Fruit fly (Drosophila melanogaster): ENCODE results near the gene sob.

Gene sob

dm6 chr2L:3576520-3576919, 4.0 kb downstream of the sob start (continued):
- TF ChIP-seq cyc (GFP tag; optimal IDR thresholded peaks at IDR 0.05) (peak; percentile 17), CG6808 (GFP tag; optimal IDR thresholded peaks at IDR 0.05) (no peak), Sox14 (GFP tag; optimal IDR thresholded peaks at IDR 0.05) (peak; percentile 20), CG8632 (GFP tag; optimal IDR thresholded peaks at IDR 0.05) (no peak), Sox102F (GFP tag; optimal IDR thresholded peaks at IDR 0.05) (no peak), CG10669 (GFP tag; optimal IDR thresholded peaks at IDR 0.05) (no peak), Blimp-1 (GFP tag; optimal IDR thresholded peaks at IDR 0.05) (no peak), CG4318 (GFP tag; optimal IDR thresholded peaks at IDR 0.05) (no peak), CG8319 (GFP tag; optimal IDR thresholded peaks at IDR 0.05) (no peak), CG11902 (GFP tag; optimal IDR thresholded peaks at IDR 0.05) (no peak), fd85E (GFP tag; optimal IDR thresholded peaks at IDR 0.05) (no peak), Ets21C (GFP tag; optimal IDR thresholded peaks at IDR 0.05) (no peak), svp (GFP tag) (no peak)

- TF ChIP-seq CG3032 (tag; optimal IDR thresholded peaks at IDR 0.05), result no peak
- no peak for TF ChIP-seq CG6276 (GFP tag; optimal IDR thresholded peaks at IDR 0.05)
- no peak for TF ChIP-seq Blimp-1 (GFP tag; optimal IDR thresholded peaks at IDR 0.05)
- no peak for TF ChIP-seq Sox15 (GFP tag; optimal IDR thresholded peaks at IDR 0.05)
- TF ChIP-seq CG1621 (tag; optimal IDR thresholded peaks at IDR 0.05), result no peak
- peak; percentile 38 for TF ChIP-seq CG32006 (GFP tag; optimal IDR thresholded peaks at IDR 0.05)
- no peak for TF ChIP-seq salr (GFP tag; optimal IDR thresholded peaks at IDR 0.05)
- TF ChIP-seq CG11294 (GFP tag; IDR thresholded peaks at IDR 0.05), result no peak
- TF ChIP-seq CG6854 (GFP tag; optimal IDR thresholded peaks at IDR 0.05), result no peak
- no peak for TF ChIP-seq CG16779 (tag; optimal IDR thresholded peaks at IDR 0.05)
- peak; percentile 18 for TF ChIP-seq Hr4 (GFP tag; optimal IDR thresholded peaks at IDR 0.05)
- TF ChIP-seq net (GFP tag; optimal IDR thresholded peaks at IDR 0.05), result no peak
- TF ChIP-seq fkh (GFP tag; optimal IDR thresholded peaks at IDR 0.05), result peak; percentile 67
- TF ChIP-seq Hr39 (GFP tag; optimal IDR thresholded peaks at IDR 0.05), result no peak
- 0 out of 3 replicates have a peak, but pooled peaks have one; percentile 37 for TF ChIP-seq CG8119 (GFP tag; IDR thresholded peaks at IDR 0.05)
- TF ChIP-seq CG6792 (GFP tag; optimal IDR thresholded peaks at IDR 0.05), result no peak
- TF ChIP-seq Smox (GFP tag; optimal IDR thresholded peaks at IDR 0.05), result no peak
- no peak for TF ChIP-seq pdm3 (GFP tag; optimal IDR thresholded peaks at IDR 0.05)
- no peak for TF ChIP-seq CG9139 (GFP tag; optimal IDR thresholded peaks at IDR 0.05)
- peak; percentile 12 for TF ChIP-seq CG4318 (GFP tag; optimal IDR thresholded peaks at IDR 0.05)
- peak; percentile 80 for TF ChIP-seq dsx (GFP tag; optimal IDR thresholded peaks at IDR 0.05; ENCODE audit: poor library complexity, severe bottlenecking)
- TF ChIP-seq CG11762 (GFP tag; optimal IDR thresholded peaks at IDR 0.05; ENCODE audit: insufficient read depth), result no peak
- peak; percentile 30 for TF ChIP-seq CG10631 (GFP tag; optimal IDR thresholded peaks at IDR 0.05)
- peak; percentile 47; the same call in 1 of the 3 replicates for TF ChIP-seq CG6163 (GFP tag; IDR thresholded peaks at IDR 0.05)
- TF ChIP-seq CG8632 (GFP tag; optimal IDR thresholded peaks at IDR 0.05), result no peak
- no peak for TF ChIP-seq Ets21C (GFP tag; optimal IDR thresholded peaks at IDR 0.05)
- no peak for TF ChIP-seq CG11902 (GFP tag; optimal IDR thresholded peaks at IDR 0.05)
- no peak for TF ChIP-seq Gug (GFP tag; IDR thresholded peaks at IDR 0.05)
- TF ChIP-seq Met (GFP tag; optimal IDR thresholded peaks at IDR 0.05), result peak; percentile 23
- TF ChIP-seq CG31627 (GFP tag; optimal IDR thresholded peaks at IDR 0.05), result no peak
- no peak for TF ChIP-seq CG15336 (GFP tag; IDR thresholded peaks at IDR 0.05)
- no peak for TF ChIP-seq fd85E (GFP tag; optimal IDR thresholded peaks at IDR 0.05)
- no peak for TF ChIP-seq CG7368 (GFP tag; optimal IDR thresholded peaks at IDR 0.05)
- peak; percentile 5 for TF ChIP-seq OdsH (GFP tag; optimal IDR thresholded peaks at IDR 0.05)
- TF ChIP-seq spab (GFP tag; optimal IDR thresholded peaks at IDR 0.05), result no peak
- no peak for TF ChIP-seq Hr38 (GFP tag; optimal IDR thresholded peaks at IDR 0.05)
- TF ChIP-seq eg (GFP tag; IDR thresholded peaks at IDR 0.05), result 0 out of 3 replicates have a peak, but pooled peaks have one; percentile 25
- no peak for TF ChIP-seq vri (GFP tag; optimal IDR thresholded peaks at IDR 0.05)
- TF ChIP-seq Ets96B (tag; optimal IDR thresholded peaks at IDR 0.05), result peak; percentile 29
- no peak for TF ChIP-seq acj6 (GFP tag; optimal IDR thresholded peaks at IDR 0.05)
- TF ChIP-seq CG10669 (GFP tag; optimal IDR thresholded peaks at IDR 0.05), result no peak
- TF ChIP-seq Eip78C (GFP tag), result peak; percentile 65
- no peak for TF ChIP-seq lz (GFP tag; optimal IDR thresholded peaks at IDR 0.05)
These were observed 4.7 kb downstream of the sob start, which contains the start of gene CG43815 for dm6 chr2L:3575679-3576442. CG43815 (plus strand) TSS chr2L:3576210.
